Worm (Caenorhabditis elegans): Measurements from ENCODE around the gene R144.13.
A peak's percentile ranks its signal among the peaks of the same experiment; 100 is the strongest.

The R144.13 gene

ce11 chrIII:5068675-5069233, 45.7 kb downstream of the R144.13 start, which contains the start of the genes C45G9.11 and C45G9.2:
C45G9.11 (minus strand) TSS chrIII:5068725.
C45G9.2 (plus strand) TSS chrIII:5069066.
- TF ChIP-seq hmg-11 (tag; optimal IDR thresholded peaks at IDR 0.05) (no peak), jun-1 (tag; optimal IDR thresholded peaks at IDR 0.05) (no peak), nhr-67 (tag; optimal IDR thresholded peaks at IDR 0.05) (no peak), lin-15B (tag; optimal IDR thresholded peaks at IDR 0.05) (peak; percentile 63), nhr-23 (tag; optimal IDR thresholded peaks at IDR 0.05) (peak; percentile 61), nhr-76 (tag; optimal IDR thresholded peaks at IDR 0.05) (peak; percentile 12), egl-5 (tag; optimal IDR thresholded peaks at IDR 0.05) (no peak), nhr-25 (tag; optimal IDR thresholded peaks at IDR 0.05) (peak; percentile 47), nfya-1 (tag; optimal IDR thresholded peaks at IDR 0.05; ENCODE audit: insufficient read depth) (peak; percentile 75), nhr-11 (tag; optimal IDR thresholded peaks at IDR 0.05) (no peak), pqm-1 (tag; optimal IDR thresholded peaks at IDR 0.05) (peak; percentile 24), skn-1 (tag; optimal IDR thresholded peaks at IDR 0.05) (peak; percentile 51), ztf-4 (tag; optimal IDR thresholded peaks at IDR 0.05) (no peak), lsy-12 (tag; optimal IDR thresholded peaks at IDR 0.05) (peak; percentile 46), snpc-4 (tag; optimal IDR thresholded peaks at IDR 0.05) (peak; percentile 58), nhr-43 (tag; optimal IDR thresholded peaks at IDR 0.05; ENCODE audit: poor library complexity, severe bottlenecking) (peak; percentile 88), lin-39 (tag; optimal IDR thresholded peaks at IDR 0.05) (peak; percentile 23), sea-2 (GFP tag; optimal IDR thresholded peaks at IDR 0.05) (no peak)

- no peak for TF ChIP-seq pha-4 (tag; optimal IDR thresholded peaks at IDR 0.05)
- TF ChIP-seq nhr-77 (tag; optimal IDR thresholded peaks at IDR 0.05), result no peak
- no peak for TF ChIP-seq nhr-237 (tag; optimal IDR thresholded peaks at IDR 0.05)
- TF ChIP-seq hmg-11 (tag; optimal IDR thresholded peaks at IDR 0.05), result no peak
- TF ChIP-seq pqm-1 (tag; optimal IDR thresholded peaks at IDR 0.05), result no peak
- TF ChIP-seq ama-1 (optimal IDR thresholded peaks at IDR 0.05), result no peak
- no peak for TF ChIP-seq nhr-11 (tag; optimal IDR thresholded peaks at IDR 0.05)
- no peak for TF ChIP-seq lin-39 (tag; optimal IDR thresholded peaks at IDR 0.05)
- no peak for TF ChIP-seq daf-12 (tag; optimal IDR thresholded peaks at IDR 0.05)
- TF ChIP-seq jun-1 (tag; optimal IDR thresholded peaks at IDR 0.05), result no peak
These were observed 48.4 kb downstream of the R144.13 start, which contains the start of gene C45G9.12 for ce11 chrIII:5071509-5071908. C45G9.12 (minus strand) TSS chrIII:5071609.
